Worm (Caenorhabditis elegans) whole organism, L4 larva: Measurements from ENCODE around the gene Y43C5A.2.

Experiments used
- aha-1 ChIP-seq: fragments of 150-350 bp; peaks from one replicate; lab custom pipeline; 2014; ENCODE audit warnings: missing biosample characterization, missing genetic modification characterization
- dmd-6 ChIP-seq: fragments of 200-800 bp; sonication (Bioruptor generic); IDR thresholded peaks from 2 replicates; pipeline ENCODE4 v1.3.6; 2022; ENCODE audit warnings: missing genetic modification reagents, missing genetic modification characterization, missing compliant biosample characterization
- mep-1 ChIP-seq: fragments of 150-350 bp; sonication (generic microtip); optimal IDR thresholded peaks from 3 replicates; lab custom pipeline; 2014; ENCODE audit warnings: missing biosample characterization, missing genetic modification characterization
- mes-2 ChIP-seq: sonication (generic microtip); optimal IDR thresholded peaks from 2 replicates; lab custom pipeline; 2016; ENCODE audit warnings: missing genotype, mild to moderate bottlenecking, missing genetic modification characterization, missing compliant biosample characterization; ENCODE audit not compliant: poor library complexity, severe bottlenecking
- mxl-3 ChIP-seq: fragments of 200-800 bp; sonication (Bioruptor generic); optimal IDR thresholded peaks from 2 replicates; lab custom pipeline; 2018; ENCODE audit warnings: mild to moderate bottlenecking, missing genetic modification characterization, missing compliant biosample characterization
- nhr-76 ChIP-seq: fragments of 150-350 bp; optimal IDR thresholded peaks from 2 replicates; lab custom pipeline; 2014; ENCODE audit warnings: missing biosample characterization, missing genetic modification characterization
- pqm-1 ChIP-seq: sonication (generic microtip); optimal IDR thresholded peaks from 2 replicates; lab custom pipeline; 2017; ENCODE audit warnings: missing biosample characterization, missing genetic modification characterization
- skn-1 ChIP-seq: fragments of 150-350 bp; optimal IDR thresholded peaks from 2 replicates; lab custom pipeline; 2014; ENCODE audit warnings: missing biosample characterization, missing genetic modification characterization
- snpc-4 ChIP-seq: fragments of 150-350 bp; optimal IDR thresholded peaks from 2 replicates; lab custom pipeline; 2014; ENCODE audit warnings: missing biosample characterization, missing genetic modification characterization
- unc-62 ChIP-seq, 3 experiments: fragments of 150-350 bp in 1 of 3; sonication (generic microtip); optimal IDR thresholded peaks in 2 of 3; peaks in 1 of 3; 1 replicate in 1 of 3; 2 replicates in 2 of 3; lab custom pipeline; 2014 to 2017; ENCODE audit warnings: missing biosample characterization in 3 of 3, missing genetic modification characterization in 3 of 3, missing genetic modification reagents in 3 of 3, missing genotype in 1 of 3

DNA sequence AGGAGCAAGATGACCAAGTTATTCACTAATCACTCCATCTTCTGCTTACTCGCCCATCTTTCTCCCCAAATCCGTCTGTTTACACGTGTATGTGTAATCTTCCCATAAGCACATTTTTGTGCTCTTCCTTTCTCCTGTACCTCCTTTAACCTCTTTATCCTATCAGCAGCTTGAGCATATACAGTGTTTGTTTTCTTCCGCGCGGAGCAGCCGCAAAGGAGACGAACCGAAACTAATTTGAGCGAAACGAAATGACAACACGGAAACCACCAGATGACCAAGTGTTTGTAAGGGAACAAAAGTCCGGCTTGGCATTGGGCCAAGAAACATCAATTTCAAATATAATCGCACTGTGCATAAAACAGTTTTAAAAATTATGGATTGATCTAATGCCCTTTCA lies 34.7 kb downstream of the Y43C5A.2 start:
- TF ChIP-seq mep-1 (tag; lab: Kevin White, UChicago) (no peak), unc-62 (GFP tag; optimal IDR thresholded peaks at IDR 0.05 in 1 of 2; lab: Kevin White, UChicago) (no peak), unc-62 (tag; optimal IDR thresholded peaks at IDR 0.05; lab: Kevin White, UChicago) (no peak), dmd-6 (GFP tag; lab: Robert Waterston, UW) (no peak), aha-1 (tag; lab: Kevin White, UChicago) (no peak), mxl-3 (no peak), nhr-76 (tag; lab: Kevin White, UChicago) (no peak), skn-1 (tag; lab: Kevin White, UChicago) (no peak), mes-2 (tag; lab: Kevin White, UChicago) (no peak), pqm-1 (tag; lab: Kevin White, UChicago) (no peak), snpc-4 (tag; lab: Kevin White, UChicago) (no peak)
